Worm (Caenorhabditis elegans) whole organism, young adult: ENCODE results near the gene ska-3.

Experiments used
- ceh-58 ChIP-seq: fragments of 200-800 bp; sonication (Bioruptor generic); IDR thresholded peaks from 2 replicates; pipeline ENCODE4 v1.3.6; 2022; ENCODE audit warnings: missing genetic modification characterization, missing compliant biosample characterization
- dox-1 ChIP-seq: fragments of 200-800 bp; sonication (Bioruptor generic); IDR thresholded peaks from 2 replicates; pipeline ENCODE4 v1.3.6; 2022; ENCODE audit warnings: missing genetic modification reagents, missing genetic modification characterization, missing compliant biosample characterization
- pha-4 ChIP-seq: fragments of 150-350 bp; sonication (generic microtip); optimal IDR thresholded peaks from 2 replicates; lab custom pipeline; 2014; ENCODE audit warnings: missing biosample characterization, missing genetic modification reagents, missing genetic modification characterization
- unc-130 ChIP-seq: sonication (generic microtip); optimal IDR thresholded peaks from 2 replicates; lab custom pipeline; 2016; ENCODE audit warnings: missing genetic modification reagents, missing genetic modification characterization, missing compliant biosample characterization
- ztf-26 ChIP-seq: sonication (generic microtip); optimal IDR thresholded peaks from 2 replicates; lab custom pipeline; 2017; ENCODE audit warnings: missing genetic modification characterization, missing compliant biosample characterization

- TF ChIP-seq pha-4 (no peak), dox-1 (GFP tag; lab: Robert Waterston, UW) (no peak), unc-130 (no peak), ceh-58 (GFP tag; lab: Robert Waterston, UW) (no peak), ztf-26 (tag; lab: Kevin White, UChicago) (no peak)
These were observed 13.9 kb upstream of the ska-3 start, which contains the start of the genes abi-1 and arle-14 for ce11 chrIII:5692690-5693089.
